Fruit fly (Drosophila melanogaster): ENCODE measurements around the gene CG34307.

CG34307 gene

dm6 chr3R:11859103-11859502, 38.3 kb upstream of the CG34307 start:
- TF ChIP-seq CG7045 (GFP tag; optimal IDR thresholded peaks at IDR 0.05) (no peak), pad (GFP tag; optimal IDR thresholded peaks at IDR 0.05) (no peak), Crg-1 (GFP tag; optimal IDR thresholded peaks at IDR 0.05) (no peak), Hr96 (GFP tag; optimal IDR thresholded peaks at IDR 0.05) (no peak), toe (GFP tag; optimal IDR thresholded peaks at IDR 0.05) (no peak), tj (GFP tag; optimal IDR thresholded peaks at IDR 0.05) (no peak)

- TF ChIP-seq Hr96 (GFP tag; optimal IDR thresholded peaks at IDR 0.05), result no peak
- no peak for TF ChIP-seq CG5204 (GFP tag; optimal IDR thresholded peaks at IDR 0.05)
- no peak for TF ChIP-seq cic (GFP tag; optimal IDR thresholded peaks at IDR 0.05)
These were observed 37.7 kb upstream of the CG34307 start for dm6 chr3R:11859534-11860254.

dm6 chr3R:11865132-11865531, 32.2 kb upstream of the CG34307 start:
- TF ChIP-seq CG1620 (GFP tag; optimal IDR thresholded peaks at IDR 0.05), result no peak
- no peak for TF ChIP-seq kay (GFP tag; ENCODE audit: borderline replicate concordance)
- TF ChIP-seq CG5204 (GFP tag; optimal IDR thresholded peaks at IDR 0.05), result no peak
- no peak for TF ChIP-seq CG33017 (tag; optimal IDR thresholded peaks at IDR 0.05)
- TF ChIP-seq pad (GFP tag; optimal IDR thresholded peaks at IDR 0.05), result no peak
- TF ChIP-seq Crg-1 (GFP tag; optimal IDR thresholded peaks at IDR 0.05), result no peak
- TF ChIP-seq Clk (GFP tag; optimal IDR thresholded peaks at IDR 0.05), result no peak
- no peak for TF ChIP-seq ovo (GFP tag; optimal IDR thresholded peaks at IDR 0.05)
- TF ChIP-seq cnc (optimal IDR thresholded peaks at IDR 0.05), result no peak
- TF ChIP-seq toe (GFP tag; optimal IDR thresholded peaks at IDR 0.05), result no peak
- TF ChIP-seq CG7101 (tag; optimal IDR thresholded peaks at IDR 0.05), result no peak
- TF ChIP-seq cic (GFP tag; optimal IDR thresholded peaks at IDR 0.05), result no peak
- TF ChIP-seq bab1 (GFP tag; optimal IDR thresholded peaks at IDR 0.05), result no peak
- TF ChIP-seq Mnt (GFP tag; optimal IDR thresholded peaks at IDR 0.05), result no peak

dm6 chr3R:11868562-11868961, 28.8 kb upstream of the CG34307 start:
- TF ChIP-seq pad (GFP tag; optimal IDR thresholded peaks at IDR 0.05), result no peak
- TF ChIP-seq CG12768 (GFP tag; optimal IDR thresholded peaks at IDR 0.05), result no peak
- no peak for TF ChIP-seq Hr96 (GFP tag; optimal IDR thresholded peaks at IDR 0.05)
- no peak for TF ChIP-seq CG7045 (GFP tag; optimal IDR thresholded peaks at IDR 0.05)
- no peak for TF ChIP-seq ovo (GFP tag; optimal IDR thresholded peaks at IDR 0.05)
- no peak for TF ChIP-seq CG7101 (tag; optimal IDR thresholded peaks at IDR 0.05)
- TF ChIP-seq Clk (GFP tag; optimal IDR thresholded peaks at IDR 0.05), result no peak
- no peak for TF ChIP-seq cnc (optimal IDR thresholded peaks at IDR 0.05)
- TF ChIP-seq Mnt (GFP tag; optimal IDR thresholded peaks at IDR 0.05), result no peak
- TF ChIP-seq CG14711 (tag; optimal IDR thresholded peaks at IDR 0.05), result no peak
- no peak for TF ChIP-seq CG5204 (GFP tag; optimal IDR thresholded peaks at IDR 0.05)
- TF ChIP-seq kay (GFP tag; ENCODE audit: borderline replicate concordance), result no peak

dm6 chr3R:11869169-11869568, 28.2 kb upstream of the CG34307 start, which contains the start of gene CG6959:
Gene CG6959 (minus strand): TSS chr3R:11869460.
- TF ChIP-seq cic (GFP tag; optimal IDR thresholded peaks at IDR 0.05) (no peak), Mnt (GFP tag; optimal IDR thresholded peaks at IDR 0.05) (peak; percentile 56), tj (GFP tag; optimal IDR thresholded peaks at IDR 0.05) (peak; percentile 23), toe (GFP tag; optimal IDR thresholded peaks at IDR 0.05) (peak; percentile 38), kay (GFP tag; ENCODE audit: borderline replicate concordance) (no peak), CG1620 (GFP tag; optimal IDR thresholded peaks at IDR 0.05) (no peak), CG12768 (GFP tag; optimal IDR thresholded peaks at IDR 0.05) (peak; percentile 33), bab1 (GFP tag; optimal IDR thresholded peaks at IDR 0.05) (peak; percentile 5), Hr96 (GFP tag; optimal IDR thresholded peaks at IDR 0.05) (peak; percentile 17)

dm6 chr3R:11869675-11870074, 27.7 kb upstream of the CG34307 start:
- no peak for TF ChIP-seq CG7045 (GFP tag; optimal IDR thresholded peaks at IDR 0.05)
- no peak for TF ChIP-seq Crg-1 (GFP tag; optimal IDR thresholded peaks at IDR 0.05)
- no peak for TF ChIP-seq ovo (GFP tag; optimal IDR thresholded peaks at IDR 0.05)
- no peak for TF ChIP-seq CG33017 (tag; optimal IDR thresholded peaks at IDR 0.05)
- TF ChIP-seq cic (GFP tag; optimal IDR thresholded peaks at IDR 0.05), result no peak
- TF ChIP-seq Clk (GFP tag; optimal IDR thresholded peaks at IDR 0.05), result no peak
- no peak for TF ChIP-seq pad (GFP tag; optimal IDR thresholded peaks at IDR 0.05)
- no peak for TF ChIP-seq CG1620 (GFP tag; optimal IDR thresholded peaks at IDR 0.05)
- no peak for TF ChIP-seq CG11617 (GFP tag; optimal IDR thresholded peaks at IDR 0.05)
- TF ChIP-seq CG5204 (GFP tag; optimal IDR thresholded peaks at IDR 0.05), result no peak
- no peak for TF ChIP-seq CG12768 (GFP tag; optimal IDR thresholded peaks at IDR 0.05)
- TF ChIP-seq toe (GFP tag; optimal IDR thresholded peaks at IDR 0.05), result no peak
- no peak for TF ChIP-seq CG14711 (tag; optimal IDR thresholded peaks at IDR 0.05)
- TF ChIP-seq CG7101 (tag; optimal IDR thresholded peaks at IDR 0.05), result no peak
- no peak for TF ChIP-seq tj (GFP tag; optimal IDR thresholded peaks at IDR 0.05)
- TF ChIP-seq Mnt (GFP tag; optimal IDR thresholded peaks at IDR 0.05), result no peak
- no peak for TF ChIP-seq kay (GFP tag; ENCODE audit: borderline replicate concordance)
- no peak for TF ChIP-seq Hr96 (GFP tag; optimal IDR thresholded peaks at IDR 0.05)
- TF ChIP-seq cnc (optimal IDR thresholded peaks at IDR 0.05), result no peak

dm6 chr3R:11870135-11870534, 27.2 kb upstream of the CG34307 start:
- TF ChIP-seq CG5204 (GFP tag; optimal IDR thresholded peaks at IDR 0.05), result no peak
- TF ChIP-seq tj (GFP tag; optimal IDR thresholded peaks at IDR 0.05), result peak; percentile 80
- no peak for TF ChIP-seq CG7101 (tag; optimal IDR thresholded peaks at IDR 0.05)
